Worm (Caenorhabditis elegans) whole organism, L2 larva: ENCODE measurements around the gene ZC455.1.

ENCODE experiments used
- C34F6.9 ChIP-seq: fragments of 150-350 bp; optimal IDR thresholded peaks from 2 replicates; lab custom pipeline; 2014; ENCODE audit warnings: missing biosample characterization, missing genetic modification characterization
- F13H6.1 ChIP-seq: sonication (generic microtip); optimal IDR thresholded peaks from 2 replicates; lab custom pipeline; 2016; ENCODE audit warnings: missing genetic modification characterization, missing compliant biosample characterization
- R02D3.7 ChIP-seq: fragments of 150-350 bp; optimal IDR thresholded peaks from 2 replicates; lab custom pipeline; 2014; ENCODE audit warnings: missing biosample characterization, missing genetic modification characterization
- Y55F3AM.14 ChIP-seq: fragments of 200-800 bp; sonication (Bioruptor generic); optimal IDR thresholded peaks from 2 replicates; lab custom pipeline; 2018; ENCODE audit warnings: mild to moderate bottlenecking, missing genetic modification characterization, missing compliant biosample characterization
- ZK546.5 ChIP-seq: sonication (generic microtip); optimal IDR thresholded peaks from 2 replicates; lab custom pipeline; 2017; ENCODE audit warnings: missing biosample characterization, missing genetic modification characterization
- alr-1 ChIP-seq: fragments of 150-350 bp; optimal IDR thresholded peaks from 2 replicates; lab custom pipeline; 2014; ENCODE audit warnings: missing biosample characterization, missing genetic modification characterization
- aly-2 ChIP-seq: fragments of 150-350 bp; optimal IDR thresholded peaks from 2 replicates; lab custom pipeline; 2014; ENCODE audit warnings: missing biosample characterization, missing genetic modification characterization
- ama-1 ChIP-seq: fragments of 150-350 bp; optimal IDR thresholded peaks from 2 replicates; lab custom pipeline; 2018; ENCODE audit warnings: inconsistent platforms
- blmp-1 ChIP-seq: sonication (generic microtip); optimal IDR thresholded peaks from 2 replicates; lab custom pipeline; 2017; ENCODE audit warnings: missing genetic modification characterization, mild to moderate bottlenecking, missing compliant biosample characterization, antibody characterized with exemption, moderate library complexity; ENCODE audit not compliant: insufficient read depth
- ceh-16 ChIP-seq: fragments of 150-350 bp; optimal IDR thresholded peaks from 2 replicates; lab custom pipeline; 2014; ENCODE audit warnings: missing biosample characterization, missing genetic modification characterization
- ceh-82 ChIP-seq: fragments of 150-350 bp; optimal IDR thresholded peaks from 2 replicates; lab custom pipeline; 2014; ENCODE audit warnings: missing biosample characterization, missing genetic modification characterization
- crh-2 ChIP-seq: sonication (generic microtip); optimal IDR thresholded peaks from 2 replicates; lab custom pipeline; 2017; ENCODE audit warnings: missing biosample characterization, missing genetic modification characterization
- dmd-4 ChIP-seq: sonication (generic microtip); optimal IDR thresholded peaks from 2 replicates; lab custom pipeline; 2017; ENCODE audit warnings: missing biosample characterization, missing genetic modification characterization
- egl-27 ChIP-seq: sonication (generic microtip); optimal IDR thresholded peaks from 3 replicates; lab custom pipeline; 2017; ENCODE audit warnings: missing biosample characterization, missing genetic modification reagents, missing genetic modification characterization
- elt-1 ChIP-seq: fragments of 150-350 bp; optimal IDR thresholded peaks from 2 replicates; lab custom pipeline; 2014; ENCODE audit warnings: missing biosample characterization, missing genetic modification characterization
- elt-3 ChIP-seq: sonication (generic microtip); optimal IDR thresholded peaks from 2 replicates; lab custom pipeline; 2017; ENCODE audit warnings: missing biosample characterization, missing genetic modification characterization
- fos-1 ChIP-seq: fragments of 150-350 bp; optimal IDR thresholded peaks from 2 replicates; lab custom pipeline; 2014; ENCODE audit warnings: missing biosample characterization, missing genetic modification characterization
- gmeb-1 ChIP-seq: fragments of 150-350 bp; optimal IDR thresholded peaks from 2 replicates; lab custom pipeline; 2014; ENCODE audit warnings: missing biosample characterization, missing genetic modification characterization
- lin-11 ChIP-seq: fragments of 150-350 bp; sonication (generic microtip); optimal IDR thresholded peaks from 2 replicates; lab custom pipeline; 2014; ENCODE audit warnings: missing biosample characterization, missing genetic modification characterization, inconsistent platforms, mixed read lengths
- lsy-2 ChIP-seq, 2 experiments: fragments of 150-350 bp in 1 of 2; sonication (generic microtip) in 1 of 2; optimal IDR thresholded peaks; 2 replicates each; lab custom pipeline; 2014 to 2017; ENCODE audit warnings: missing biosample characterization in 2 of 2, missing genetic modification characterization in 2 of 2
- mab-5 ChIP-seq: fragments of 150-350 bp; optimal IDR thresholded peaks from 2 replicates; lab custom pipeline; 2014; ENCODE audit warnings: missing biosample characterization, missing genetic modification characterization
- mbf-1 ChIP-seq: sonication (generic microtip); optimal IDR thresholded peaks from 2 replicates; lab custom pipeline; 2017; ENCODE audit warnings: missing biosample characterization, missing genetic modification characterization
- mdl-1 ChIP-seq, 2 experiments: fragments of 150-350 bp in 1 of 2; sonication (generic microtip) in 1 of 2; optimal IDR thresholded peaks; 2 replicates each; lab custom pipeline; 2017; ENCODE audit warnings: missing biosample characterization in 2 of 2, missing genetic modification characterization in 2 of 2
- nhr-11 ChIP-seq: fragments of 150-350 bp; optimal IDR thresholded peaks from 2 replicates; lab custom pipeline; 2014; ENCODE audit warnings: missing biosample characterization, missing genetic modification characterization
- nhr-12 ChIP-seq: fragments of 150-350 bp; optimal IDR thresholded peaks from 2 replicates; lab custom pipeline; 2014; ENCODE audit warnings: missing biosample characterization, missing genetic modification characterization
- nhr-129 ChIP-seq: fragments of 150-350 bp; optimal IDR thresholded peaks from 2 replicates; lab custom pipeline; 2014; ENCODE audit warnings: missing biosample characterization, missing genetic modification characterization
- nhr-21 ChIP-seq: fragments of 150-350 bp; optimal IDR thresholded peaks from 2 replicates; lab custom pipeline; 2014; ENCODE audit warnings: missing biosample characterization, missing genetic modification characterization
- nhr-23 ChIP-seq: fragments of 150-350 bp; optimal IDR thresholded peaks from 2 replicates; lab custom pipeline; 2014; ENCODE audit warnings: missing biosample characterization, missing genetic modification reagents, missing genetic modification characterization
- nhr-237 ChIP-seq: fragments of 150-350 bp; optimal IDR thresholded peaks from 2 replicates; lab custom pipeline; 2014; ENCODE audit warnings: missing biosample characterization, missing genetic modification characterization
- nhr-25 ChIP-seq: fragments of 150-350 bp; sonication (generic microtip); optimal IDR thresholded peaks from 3 replicates; lab custom pipeline; 2014; ENCODE audit warnings: missing biosample characterization, missing genetic modification characterization
- nhr-6 ChIP-seq: fragments of 150-350 bp; optimal IDR thresholded peaks from 2 replicates; lab custom pipeline; 2014; ENCODE audit warnings: missing biosample characterization, missing genetic modification characterization
- nhr-77 ChIP-seq: fragments of 150-350 bp; optimal IDR thresholded peaks from 2 replicates; lab custom pipeline; 2014; ENCODE audit warnings: missing biosample characterization, missing genetic modification characterization
- peb-1 ChIP-seq: fragments of 150-350 bp; optimal IDR thresholded peaks from 2 replicates; lab custom pipeline; 2014; ENCODE audit warnings: missing biosample characterization, missing genetic modification characterization
- sem-4 ChIP-seq: fragments of 150-350 bp; optimal IDR thresholded peaks from 2 replicates; lab custom pipeline; 2014; ENCODE audit warnings: missing biosample characterization, missing genetic modification reagents, missing genetic modification characterization
- skn-1 ChIP-seq: sonication (generic microtip); optimal IDR thresholded peaks from 2 replicates; lab custom pipeline; 2017; ENCODE audit warnings: missing biosample characterization, missing genetic modification characterization
- sma-3 ChIP-seq: sonication (generic microtip); optimal IDR thresholded peaks from 2 replicates; lab custom pipeline; 2016; ENCODE audit warnings: missing genetic modification reagents, missing genetic modification characterization, missing compliant biosample characterization
- sma-9 ChIP-seq, 2 experiments: fragments of 150-350 bp in 1 of 2; sonication (generic microtip) in 1 of 2; optimal IDR thresholded peaks; 2 replicates each; lab custom pipeline; 2014 to 2016; ENCODE audit warnings: missing genetic modification characterization in 2 of 2, mild to moderate bottlenecking in 1 of 2, missing biosample characterization in 1 of 2, missing compliant biosample characterization in 1 of 2, missing genetic modification reagents in 1 of 2, moderate library complexity in 1 of 2
- snpc-4 ChIP-seq: fragments of 150-350 bp; optimal IDR thresholded peaks from 2 replicates; lab custom pipeline; 2014; ENCODE audit warnings: missing biosample characterization, missing genetic modification characterization
- unc-39 ChIP-seq: fragments of 150-350 bp; optimal IDR thresholded peaks from 2 replicates; lab custom pipeline; 2014; ENCODE audit warnings: missing biosample characterization, missing genetic modification characterization
- unc-55 ChIP-seq: fragments of 150-350 bp; sonication (generic microtip); optimal IDR thresholded peaks from 3 replicates; lab custom pipeline; 2014; ENCODE audit warnings: missing biosample characterization, missing genetic modification reagents, missing genetic modification characterization
- unc-62 ChIP-seq: fragments of 150-350 bp; optimal IDR thresholded peaks from 2 replicates; lab custom pipeline; 2014; ENCODE audit warnings: missing biosample characterization, missing genetic modification reagents, missing genetic modification characterization
- ztf-1 ChIP-seq: fragments of 200-800 bp; sonication (Bioruptor generic); conservative IDR thresholded peaks from 2 replicates; pipeline ENCODE4 v1.3.6; 2022; ENCODE audit warnings: missing genetic modification characterization, missing compliant biosample characterization
- ztf-11 ChIP-seq: sonication (generic microtip); optimal IDR thresholded peaks from 2 replicates; lab custom pipeline; 2017; ENCODE audit warnings: missing biosample characterization, missing genetic modification characterization
- ztf-4 ChIP-seq: fragments of 150-350 bp; optimal IDR thresholded peaks from 2 replicates; lab custom pipeline; 2014; ENCODE audit warnings: missing biosample characterization, missing genetic modification characterization

ZC455.1 gene

DNA sequence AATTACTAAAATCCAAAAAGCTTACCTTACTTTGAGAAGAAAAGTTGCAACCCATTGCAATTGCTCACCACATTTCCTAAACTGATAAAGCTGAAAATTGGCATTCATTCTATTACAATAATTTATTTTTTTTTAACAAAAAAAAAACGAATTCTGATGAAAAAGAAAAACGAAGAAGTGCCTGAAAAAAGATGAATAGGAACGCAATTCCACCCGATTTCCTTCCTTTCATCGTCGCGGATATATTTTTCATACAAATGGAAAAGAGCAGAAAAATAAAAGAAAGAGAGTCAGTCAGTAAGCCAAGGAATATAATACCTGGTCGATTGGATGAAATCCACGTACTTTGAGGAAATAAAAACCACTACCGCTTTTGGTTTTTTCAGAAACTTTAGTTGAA is 18.5 kb upstream of the ZC455.1 start, which contains the start of gene gpa-13:
TSS of gene gpa-13 (minus strand) at position 101 of the 400 bp plus-strand sequence.
- TF ChIP-seq nhr-23 (tag; lab: Kevin White, UChicago): no peak
- TF ChIP-seq skn-1: no peak
- no peak for TF ChIP-seq ceh-16 (tag; lab: Kevin White, UChicago)
- TF ChIP-seq sem-4 (tag; lab: Kevin White, UChicago): no peak
- TF ChIP-seq, all 48 proteins: peak for 0

DNA sequence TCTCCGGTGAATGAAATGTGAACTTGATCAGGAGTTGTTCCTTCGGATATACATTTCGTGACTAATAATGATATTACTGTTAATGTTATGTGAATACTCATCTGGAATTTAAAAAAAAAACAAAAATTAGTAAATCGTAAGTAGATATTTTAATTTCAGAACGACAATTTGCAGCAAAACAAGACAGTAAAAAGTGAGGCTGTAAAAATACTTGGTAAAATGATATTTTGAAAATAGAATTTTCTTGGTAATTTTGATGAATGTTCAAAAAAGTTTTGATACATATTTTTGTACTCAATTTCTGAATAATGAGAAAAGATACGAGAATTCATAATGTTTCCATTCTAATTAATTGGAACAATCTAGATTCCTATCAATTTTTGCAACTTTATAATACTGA is 13.7 kb upstream of the ZC455.1 start, which contains the start of gene papl-1:
TSS of gene papl-1 (minus strand) at position 101 of the 400 bp plus-strand sequence.
- TF ChIP-seq ceh-82 (no peak), mdl-1 (tag; optimal IDR thresholded peaks at IDR 0.05; lab: Kevin White, UChicago) (no peak), ceh-16 (tag; lab: Kevin White, UChicago) (no peak), ZK546.5 (tag; lab: Kevin White, UChicago) (no peak), unc-55 (GFP tag; lab: Kevin White, UChicago) (no peak), mab-5 (no peak), F13H6.1 (tag; lab: Kevin White, UChicago) (no peak), nhr-129 (tag; lab: Kevin White, UChicago) (no peak), ama-1 (lab: Kevin White, UChicago) (no peak), elt-1 (tag; lab: Kevin White, UChicago) (no peak), lin-11 (tag; lab: Kevin White, UChicago) (no peak), nhr-77 (no peak), nhr-6 (no peak), blmp-1 (tag; lab: Kevin White, UChicago) (no peak)

DNA sequence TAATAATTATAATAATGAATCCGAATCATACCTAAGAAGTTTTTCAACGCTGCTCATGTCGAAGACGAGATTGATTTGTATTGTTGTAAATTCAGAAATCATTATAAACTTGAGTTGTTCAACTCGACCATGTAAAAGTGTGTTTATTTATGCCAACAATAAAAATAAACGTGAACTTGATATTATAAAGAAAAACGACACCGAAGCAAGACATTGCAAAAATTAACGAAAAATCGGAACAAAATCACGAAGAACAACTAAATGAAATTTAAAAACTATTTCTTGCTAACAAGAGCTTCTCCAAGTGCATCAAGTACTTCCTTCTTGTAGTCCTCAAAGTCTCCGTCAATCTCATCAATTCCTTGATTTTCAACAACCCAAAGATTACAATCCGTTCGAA is 12.4 kb upstream of the ZC455.1 start, which contains the start of gene F18E2.15:
TSS of gene F18E2.15 (minus strand) at position 101 of the 400 bp plus-strand sequence.
- TF ChIP-seq unc-55 (GFP tag; lab: Kevin White, UChicago): no peak
- TF ChIP-seq ztf-11 (tag; lab: Kevin White, UChicago): no peak
- TF ChIP-seq elt-3 (tag; lab: Kevin White, UChicago): no peak
- TF ChIP-seq C34F6.9 (tag; lab: Kevin White, UChicago): no peak
- TF ChIP-seq nhr-77: no peak
- no peak for TF ChIP-seq ztf-1 (GFP tag; lab: Robert Waterston, UW)
- TF ChIP-seq Y55F3AM.14 (GFP tag; lab: Kevin White, UChicago): no peak
- no peak for TF ChIP-seq blmp-1 (tag; lab: Kevin White, UChicago)
- TF ChIP-seq nhr-12: no peak
- TF ChIP-seq ceh-82: no peak
- TF ChIP-seq lin-11 (tag; lab: Kevin White, UChicago): no peak
- TF ChIP-seq ama-1 (lab: Kevin White, UChicago): no peak
- TF ChIP-seq aly-2 (tag; lab: Kevin White, UChicago): no peak

DNA sequence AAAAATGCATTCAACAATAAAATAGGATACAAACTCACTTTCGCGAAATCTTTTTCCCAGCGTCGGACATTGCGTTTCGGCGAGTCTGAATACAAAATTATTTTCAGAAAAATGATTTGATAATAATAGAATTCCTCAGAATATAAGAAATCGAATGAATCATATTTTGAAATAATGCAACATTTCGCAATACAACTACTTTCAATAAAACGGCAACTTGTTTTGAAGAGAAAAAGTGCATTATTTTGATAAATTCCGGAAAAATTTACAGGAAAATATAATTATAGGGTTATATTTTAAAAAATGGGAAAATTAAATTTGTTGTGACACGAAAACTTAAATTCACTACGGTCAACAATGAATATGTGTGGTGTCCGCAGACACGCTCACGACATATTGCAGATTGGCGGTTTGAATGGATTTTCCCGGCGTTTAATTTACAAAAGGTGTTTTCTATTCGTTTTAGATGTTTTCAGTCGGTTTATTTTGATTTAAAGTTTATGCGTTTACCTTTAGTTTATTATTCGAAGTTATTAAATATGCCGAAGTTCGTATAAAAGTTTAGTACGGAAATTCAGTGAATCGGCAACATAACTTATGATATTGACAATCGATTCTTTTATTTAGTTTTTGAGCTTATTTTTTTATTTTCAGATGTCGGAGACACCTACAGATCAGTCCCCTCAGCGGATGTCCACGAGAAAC is 9.9 kb upstream of the ZC455.1 start, which contains the start of the genes abcf-1 and scc-3:
TSS of gene abcf-1 (minus strand) at position 85 of the 705 bp plus-strand sequence.
TSS of gene scc-3 (plus strand) at position 655 of the 705 bp plus-strand sequence.
- TF ChIP-seq snpc-4: no peak
- no peak for TF ChIP-seq ztf-1 (GFP tag; lab: Robert Waterston, UW)
- TF ChIP-seq gmeb-1: no peak
- TF ChIP-seq nhr-12: no peak
- no peak for TF ChIP-seq unc-39 (tag; lab: Kevin White, UChicago)
- no peak for TF ChIP-seq R02D3.7
- peak; percentile 35 for TF ChIP-seq crh-2 (tag; lab: Kevin White, UChicago)
- TF ChIP-seq nhr-11 (tag; lab: Kevin White, UChicago): no peak
- no peak for TF ChIP-seq dmd-4 (tag; lab: Kevin White, UChicago)
- TF ChIP-seq alr-1 (tag; lab: Kevin White, UChicago): no peak
- no peak for TF ChIP-seq lin-11 (tag; lab: Kevin White, UChicago)
- TF ChIP-seq mbf-1: no peak
- no peak for TF ChIP-seq mab-5
- no peak for TF ChIP-seq ZK546.5 (tag; lab: Kevin White, UChicago)
- TF ChIP-seq nhr-25: no peak
- TF ChIP-seq nhr-23 (tag; lab: Kevin White, UChicago): no peak
- peak; percentile 61 for TF ChIP-seq C34F6.9 (tag; lab: Kevin White, UChicago)
- TF ChIP-seq ztf-4: no peak
- no peak for TF ChIP-seq mdl-1 (tag; optimal IDR thresholded peaks at IDR 0.05; lab: Kevin White, UChicago)
- TF ChIP-seq fos-1: no peak
- TF ChIP-seq nhr-237 (tag; lab: Kevin White, UChicago): no peak
- TF ChIP-seq nhr-6: no peak
- TF ChIP-seq sma-3: no peak
- peak; percentile 76 for TF ChIP-seq nhr-129 (tag; lab: Kevin White, UChicago)
- TF ChIP-seq unc-62: no peak
- TF ChIP-seq sma-9 (GFP tag; optimal IDR thresholded peaks at IDR 0.05; lab: Kevin White, UChicago): no peak
- TF ChIP-seq sma-9 (tag; optimal IDR thresholded peaks at IDR 0.05; lab: Kevin White, UChicago): no peak
- no peak for TF ChIP-seq peb-1 (tag; lab: Kevin White, UChicago)
- TF ChIP-seq lsy-2 (tag; optimal IDR thresholded peaks at IDR 0.05; lab: Kevin White, UChicago): peak; percentile 56 to 97
- TF ChIP-seq ztf-11 (tag; lab: Kevin White, UChicago): no peak
- TF ChIP-seq egl-27 (tag; lab: Kevin White, UChicago): no peak
- TF ChIP-seq nhr-21: no peak
- no peak for TF ChIP-seq elt-3 (tag; lab: Kevin White, UChicago)
- no peak for TF ChIP-seq blmp-1 (tag; lab: Kevin White, UChicago)
